Fruit fly (Drosophila melanogaster) whole organism, embryonic: ENCODE results near the gene temp.

Experiments used
- Ada2b ChIP-seq: fragments of 200-800 bp; sonication (Bioruptor generic); IDR thresholded peaks from 2 replicates; pipeline ENCODE4 v1.3.6; 2022; ENCODE audit warnings: missing biosample characterization, missing genetic modification characterization
- Atf-2 ChIP-seq: fragments of 200-800 bp; sonication (Bioruptor generic); optimal IDR thresholded peaks from 2 replicates; lab custom pipeline; 2016; ENCODE audit warnings: missing biosample characterization, missing genetic modification characterization
- CG10147 ChIP-seq: fragments of 200-800 bp; sonication (Bioruptor generic); optimal IDR thresholded peaks from 2 replicates; lab custom pipeline; 2019; ENCODE audit warnings: missing biosample characterization, mild to moderate bottlenecking, missing genetic modification characterization, moderate library complexity
- CG11456 ChIP-seq: fragments of 200-800 bp; sonication (Bioruptor generic); IDR thresholded peaks from 3 replicates; pipeline ENCODE4 v1.3.6; 2022; ENCODE audit warnings: missing biosample characterization, missing genetic modification characterization
- CG14441 ChIP-seq: fragments of 200-800 bp; sonication (Bioruptor generic); IDR thresholded peaks from 2 replicates; pipeline ENCODE4 v1.3.6; 2022; ENCODE audit warnings: missing biosample characterization, missing genetic modification characterization
- CG14710 ChIP-seq: fragments of 200-800 bp; sonication (Bioruptor generic); optimal IDR thresholded peaks from 3 replicates; lab custom pipeline; 2019; ENCODE audit warnings: missing biosample characterization, mild to moderate bottlenecking, missing genetic modification characterization, moderate library complexity
- CG16779 ChIP-seq: fragments of 200-800 bp; sonication (Bioruptor generic); IDR thresholded peaks from 2 replicates; pipeline ENCODE4 v1.3.6; 2022; ENCODE audit warnings: missing biosample characterization, missing genetic modification characterization
- CG2129 ChIP-seq: fragments of 200-800 bp; sonication (Bioruptor generic); IDR thresholded peaks from 2 replicates; pipeline ENCODE4 v1.3.6; 2022; ENCODE audit warnings: missing biosample characterization, missing genetic modification characterization; ENCODE audit not compliant: partially characterized antibody
- CG2202 ChIP-seq: fragments of 200-800 bp; sonication (Bioruptor generic); optimal IDR thresholded peaks from 2 replicates; lab custom pipeline; 2018; ENCODE audit warnings: missing biosample characterization, mild to moderate bottlenecking, missing genetic modification characterization
- CG33213 ChIP-seq: fragments of 200-800 bp; sonication (Bioruptor generic); optimal IDR thresholded peaks from 3 replicates; lab custom pipeline; 2016; ENCODE audit warnings: missing biosample characterization, missing genetic modification characterization
- CG33557 ChIP-seq: fragments of 200-800 bp; sonication (Bioruptor generic); optimal IDR thresholded peaks from 2 replicates; lab custom pipeline; 2019; ENCODE audit warnings: missing biosample characterization, mild to moderate bottlenecking, missing genetic modification characterization, moderate library complexity
- CG3407 ChIP-seq: fragments of 200-800 bp; sonication (Bioruptor generic); optimal IDR thresholded peaks from 2 replicates; lab custom pipeline; 2018; ENCODE audit warnings: missing biosample characterization, mild to moderate bottlenecking, missing genetic modification characterization
- CG4404 ChIP-seq: fragments of 200-800 bp; sonication (Bioruptor generic); IDR thresholded peaks from 2 replicates; pipeline ENCODE4 v1.3.6; 2022; ENCODE audit warnings: missing biosample characterization, missing genetic modification characterization
- CG5953 ChIP-seq: fragments of 200-800 bp; sonication (Bioruptor generic); IDR thresholded peaks from 2 replicates; pipeline ENCODE4 v1.3.6; 2022; ENCODE audit warnings: missing biosample characterization, missing genetic modification characterization
- CG6683 ChIP-seq: fragments of 200-800 bp; sonication (Bioruptor generic); optimal IDR thresholded peaks from 2 replicates; lab custom pipeline; 2017; ENCODE audit warnings: missing biosample characterization, mild to moderate bottlenecking, missing genetic modification characterization, missing genetic modification reagents
- CG7271 ChIP-seq: fragments of 200-800 bp; sonication (Bioruptor generic); optimal IDR thresholded peaks from 2 replicates; lab custom pipeline; 2018; ENCODE audit warnings: missing biosample characterization, mild to moderate bottlenecking, missing genetic modification characterization, moderate library complexity
- CG7928 ChIP-seq: fragments of 200-800 bp; sonication (Bioruptor generic); optimal IDR thresholded peaks from 2 replicates; lab custom pipeline; 2017; ENCODE audit warnings: missing biosample characterization, mild to moderate bottlenecking, missing genetic modification characterization
- CG7987 ChIP-seq: fragments of 200-800 bp; sonication (Bioruptor generic); optimal IDR thresholded peaks from 2 replicates; lab custom pipeline; 2018; ENCODE audit warnings: missing biosample characterization, mild to moderate bottlenecking, missing genetic modification characterization, moderate library complexity
- CG9932 ChIP-seq: fragments of 200-800 bp; sonication (Bioruptor generic); IDR thresholded peaks from 2 replicates; pipeline ENCODE4 v1.3.6; 2022; ENCODE audit warnings: missing biosample characterization, missing genetic modification characterization
- CoRest ChIP-seq: fragments of 200-800 bp; sonication (Bioruptor generic); optimal IDR thresholded peaks from 3 replicates; lab custom pipeline; 2018; ENCODE audit warnings: missing biosample characterization, mild to moderate bottlenecking, missing genetic modification characterization, moderate library complexity
- Fer3 ChIP-seq: fragments of 200-800 bp; sonication (Bioruptor generic); optimal IDR thresholded peaks from 2 replicates; lab custom pipeline; 2018; ENCODE audit warnings: missing biosample characterization, mild to moderate bottlenecking, missing genetic modification characterization, moderate library complexity
- H2.0 ChIP-seq: fragments of 200-800 bp; sonication (Bioruptor generic); IDR thresholded peaks from 2 replicates; pipeline ENCODE4 v1.3.6; 2022; ENCODE audit warnings: missing biosample characterization, missing genetic modification characterization
- HLH4C ChIP-seq: fragments of 200-800 bp; sonication (Bioruptor generic); IDR thresholded peaks from 3 replicates; pipeline ENCODE4 v1.3.6; 2022; ENCODE audit warnings: missing biosample characterization, missing genetic modification characterization; ENCODE audit not compliant: partially characterized antibody
- Hsf ChIP-seq: fragments of 200-800 bp; sonication (Bioruptor generic); optimal IDR thresholded peaks from 3 replicates; lab custom pipeline; 2016; ENCODE audit warnings: missing biosample characterization, missing genetic modification characterization
- Meics ChIP-seq: fragments of 200-800 bp; sonication (Bioruptor generic); optimal IDR thresholded peaks from 2 replicates; lab custom pipeline; 2017; ENCODE audit warnings: missing biosample characterization, mild to moderate bottlenecking, missing genetic modification characterization
- NfI ChIP-seq: fragments of 200-800 bp; sonication (Bioruptor generic); optimal IDR thresholded peaks from 3 replicates; lab custom pipeline; 2018; ENCODE audit warnings: missing biosample characterization, mild to moderate bottlenecking, missing genetic modification characterization, moderate library complexity
- Opbp ChIP-seq: fragments of 200-800 bp; sonication (Bioruptor generic); IDR thresholded peaks from 3 replicates; pipeline ENCODE4 v1.3.6; 2022; ENCODE audit warnings: missing biosample characterization, missing genetic modification characterization; ENCODE audit not compliant: partially characterized antibody
- PHDP ChIP-seq: fragments of 200-800 bp; sonication (Bioruptor generic); optimal IDR thresholded peaks from 3 replicates; lab custom pipeline; 2018; ENCODE audit warnings: missing biosample characterization, mild to moderate bottlenecking, missing genetic modification characterization, moderate library complexity
- Rfx ChIP-seq: fragments of 200-800 bp; sonication (Bioruptor generic); IDR thresholded peaks from 2 replicates; pipeline ENCODE4 v1.3.6; 2022; ENCODE audit warnings: missing biosample characterization, missing genetic modification characterization
- Rx ChIP-seq: fragments of 200-800 bp; sonication (Bioruptor generic); IDR thresholded peaks from 2 replicates; pipeline ENCODE4 v1.3.6; 2022; ENCODE audit warnings: missing biosample characterization, missing genetic modification characterization
- Sry-δ ChIP-seq: fragments of 200-800 bp; sonication (Bioruptor generic); optimal IDR thresholded peaks from 2 replicates; lab custom pipeline; 2016; ENCODE audit warnings: missing biosample characterization, missing genetic modification characterization
- Vsx1 ChIP-seq: fragments of 200-800 bp; sonication (Bioruptor generic); optimal IDR thresholded peaks from 2 replicates; lab custom pipeline; 2017; ENCODE audit warnings: missing biosample characterization, mild to moderate bottlenecking, missing genetic modification characterization, missing genetic modification reagents
- cato ChIP-seq: fragments of 200-800 bp; sonication (Bioruptor generic); optimal IDR thresholded peaks from 2 replicates; lab custom pipeline; 2016; ENCODE audit warnings: missing biosample characterization, missing genetic modification characterization, borderline replicate concordance
- caup ChIP-seq: fragments of 200-800 bp; sonication (Bioruptor generic); optimal IDR thresholded peaks from 3 replicates; lab custom pipeline; 2017; ENCODE audit warnings: missing biosample characterization, mild to moderate bottlenecking, missing genetic modification characterization, moderate library complexity; ENCODE audit not compliant: severe bottlenecking
- gro ChIP-seq: fragments of 200-800 bp; sonication (Bioruptor generic); optimal IDR thresholded peaks from 2 replicates; lab custom pipeline; 2016; ENCODE audit warnings: missing biosample characterization, missing genetic modification characterization
- hth ChIP-seq: fragments of >200 bp; optimal IDR thresholded peaks from 2 replicates; lab custom pipeline; 2017; ENCODE audit warnings: inconsistent platforms
- jing ChIP-seq: fragments of 200-800 bp; sonication (Bioruptor generic); optimal IDR thresholded peaks from 2 replicates; lab custom pipeline; 2018; ENCODE audit warnings: missing biosample characterization, mild to moderate bottlenecking, missing genetic modification characterization
- mirr ChIP-seq: fragments of 200-800 bp; sonication (Bioruptor generic); optimal IDR thresholded peaks from 3 replicates; lab custom pipeline; 2018; ENCODE audit warnings: missing biosample characterization, mild to moderate bottlenecking, missing genetic modification characterization
- seq ChIP-seq: fragments of 200-800 bp; sonication (Bioruptor generic); IDR thresholded peaks from 2 replicates; pipeline ENCODE4 v1.3.6; 2022; ENCODE audit warnings: missing biosample characterization, missing genetic modification characterization
- sima ChIP-seq: fragments of 200-800 bp; sonication (Bioruptor generic); optimal IDR thresholded peaks from 2 replicates; lab custom pipeline; 2016; ENCODE audit warnings: missing biosample characterization, missing genetic modification characterization
- sna ChIP-seq: fragments of 200-800 bp; sonication (Bioruptor generic); IDR thresholded peaks from 2 replicates; pipeline ENCODE4 v1.3.6; 2022; ENCODE audit warnings: missing biosample characterization, missing genetic modification characterization; ENCODE audit not compliant: partially characterized antibody
- ssp ChIP-seq: fragments of 200-800 bp; sonication (Bioruptor generic); IDR thresholded peaks from 2 replicates; pipeline ENCODE4 v1.3.6; 2022; ENCODE audit warnings: missing biosample characterization, missing genetic modification characterization
- sug ChIP-seq: fragments of 200-800 bp; optimal IDR thresholded peaks from 2 replicates; lab custom pipeline; 2019; ENCODE audit warnings: missing biosample characterization, mild to moderate bottlenecking, missing genetic modification characterization, moderate library complexity
- tgo ChIP-seq: fragments of 200-800 bp; sonication (Bioruptor generic); IDR thresholded peaks from 3 replicates; pipeline ENCODE4 v1.3.6; 2022; ENCODE audit warnings: missing biosample characterization, missing genetic modification characterization
- toy ChIP-seq: fragments of 200-800 bp; sonication (Bioruptor generic); IDR thresholded peaks from 2 replicates; pipeline ENCODE4 v1.3.6; 2022; ENCODE audit warnings: missing biosample characterization, missing genetic modification characterization
- twi ChIP-seq: fragments of 200-800 bp; optimal IDR thresholded peaks from 2 replicates; lab custom pipeline; 2019; ENCODE audit warnings: missing biosample characterization, mild to moderate bottlenecking, missing genetic modification characterization, moderate library complexity
- unpg ChIP-seq: fragments of 200-800 bp; sonication (Bioruptor generic); optimal IDR thresholded peaks from 3 replicates; lab custom pipeline; 2018; ENCODE audit warnings: missing biosample characterization, mild to moderate bottlenecking, missing genetic modification characterization, moderate library complexity
- wdn ChIP-seq: fragments of 200-800 bp; sonication (Bioruptor generic); IDR thresholded peaks from 2 replicates; pipeline ENCODE4 v1.3.6; 2022; ENCODE audit warnings: missing biosample characterization, missing genetic modification characterization
- zfh2 ChIP-seq: fragments of 200-800 bp; sonication (Bioruptor generic); optimal IDR thresholded peaks from 2 replicates; lab custom pipeline; 2016; ENCODE audit warnings: missing biosample characterization, missing genetic modification characterization

The temp gene

dm6 chrX:2303771-2304513 lies 41.6 kb upstream of the temp start (continued):
- TF ChIP-seq CG6683 (GFP tag; lab: Kevin White, UChicago), result peak; percentile 78
- TF ChIP-seq sug (tag; lab: Kevin White, UChicago), result peak; percentile 80
- no peak for TF ChIP-seq Opbp (GFP tag; lab: Robert Waterston, UW)
- peak; percentile 94 for TF ChIP-seq gro
- peak; percentile 63; the same call in 2 of the 3 replicates for TF ChIP-seq CG11456 (GFP tag; lab: Robert Waterston, UW)
- peak; percentile 89 for TF ChIP-seq Atf-2 (GFP tag; lab: Kevin White, UChicago)
- TF ChIP-seq seq (GFP tag; lab: Robert Waterston, UW), result peak; percentile 90
- peak; percentile 90 for TF ChIP-seq CoRest (tag; lab: Kevin White, UChicago)
- TF ChIP-seq CG33557 (GFP tag; lab: Kevin White, UChicago), result peak; percentile 77
- TF ChIP-seq caup (GFP tag; lab: Kevin White, UChicago), result peak; percentile 87
- peak; percentile 73; the same call in 1 of the 2 replicates for TF ChIP-seq Rx (GFP tag; lab: Robert Waterston, UW)
- no peak for TF ChIP-seq HLH4C
- TF ChIP-seq NfI (GFP tag; lab: Kevin White, UChicago), result peak; percentile 79
- peak; percentile 79 for TF ChIP-seq CG4404 (GFP tag; lab: Robert Waterston, UW)
- peak; percentile 90 for TF ChIP-seq Meics
- peak; percentile 54 for TF ChIP-seq toy (GFP tag; lab: Robert Waterston, UW)
- peak; percentile 86 for TF ChIP-seq CG9932
- peak; percentile 78 for TF ChIP-seq H2.0 (GFP tag; lab: Robert Waterston, UW)
- peak; percentile 77 for TF ChIP-seq cato (GFP tag; lab: Kevin White, UChicago)
- peak; percentile 82 for TF ChIP-seq CG33213 (GFP tag; lab: Kevin White, UChicago)
- TF ChIP-seq ssp (GFP tag; lab: Robert Waterston, UW), result peak; percentile 65
- TF ChIP-seq twi, result peak; percentile 56
- TF ChIP-seq CG7987, result peak; percentile 55
- TF ChIP-seq wdn (GFP tag; lab: Robert Waterston, UW), result peak; percentile 57; the same call in 1 of the 2 replicates
- peak; percentile 76 for TF ChIP-seq Vsx1 (GFP tag; lab: Kevin White, UChicago)
- TF ChIP-seq sna (GFP tag; lab: Robert Waterston, UW), result no peak
- TF ChIP-seq Fer3 (tag; lab: Kevin White, UChicago), result peak; percentile 83
- peak; percentile 87 for TF ChIP-seq CG14441
- TF ChIP-seq sima (GFP tag; lab: Kevin White, UChicago), result peak; percentile 52
- TF ChIP-seq CG5953 (GFP tag; lab: Robert Waterston, UW), result peak; percentile 72
- no peak for TF ChIP-seq hth (lab: Kevin White, UChicago)
- TF ChIP-seq CG2202 (tag; lab: Kevin White, UChicago), result peak; percentile 68
- peak; percentile 88 for TF ChIP-seq Ada2b (GFP tag; lab: Robert Waterston, UW)
- TF ChIP-seq Hsf (GFP tag; lab: Kevin White, UChicago), result peak; percentile 91
- TF ChIP-seq unpg (GFP tag; lab: Kevin White, UChicago), result peak; percentile 90
- peak; percentile 77 for TF ChIP-seq CG3407 (GFP tag; lab: Kevin White, UChicago)
- TF ChIP-seq CG16779 (GFP tag; lab: Robert Waterston, UW), result no peak
- TF ChIP-seq Rfx (GFP tag; lab: Robert Waterston, UW), result peak; percentile 85
- peak; percentile 63 for TF ChIP-seq mirr (GFP tag; lab: Kevin White, UChicago)
- TF ChIP-seq CG10147 (GFP tag; lab: Kevin White, UChicago), result peak; percentile 89
- TF ChIP-seq CG7271 (tag; lab: Kevin White, UChicago), result peak; percentile 25
- peak; percentile 80 for TF ChIP-seq jing
- TF ChIP-seq zfh2 (GFP tag; lab: Kevin White, UChicago), result peak; percentile 93
- TF ChIP-seq CG14710 (tag; lab: Kevin White, UChicago), result peak; percentile 79
- peak; percentile 92 for TF ChIP-seq PHDP
- TF ChIP-seq CG2129 (GFP tag; lab: Robert Waterston, UW), result no peak
- TF ChIP-seq CG7928 (GFP tag; lab: Kevin White, UChicago), result peak; percentile 56
- TF ChIP-seq tgo (GFP tag; lab: Robert Waterston, UW), result peak; percentile 78
- TF ChIP-seq Sry-δ (GFP tag; lab: Kevin White, UChicago), result peak; percentile 51
